Worm (Caenorhabditis elegans): ENCODE measurements around the gene F11A10.6.

- TF ChIP-seq lsy-12 (tag; optimal IDR thresholded peaks at IDR 0.05) (no peak), pha-4 (tag; optimal IDR thresholded peaks at IDR 0.05) (no peak), fos-1 (tag; optimal IDR thresholded peaks at IDR 0.05) (no peak), egl-27 (tag; optimal IDR thresholded peaks at IDR 0.05) (no peak), pqm-1 (tag; optimal IDR thresholded peaks at IDR 0.05) (no peak), nhr-23 (tag; optimal IDR thresholded peaks at IDR 0.05) (no peak), aly-2 (tag; optimal IDR thresholded peaks at IDR 0.05) (no peak), lin-15B (tag; optimal IDR thresholded peaks at IDR 0.05) (no peak), elt-3 (tag; optimal IDR thresholded peaks at IDR 0.05) (no peak), nhr-237 (tag; optimal IDR thresholded peaks at IDR 0.05) (no peak), nhr-28 (tag; optimal IDR thresholded peaks at IDR 0.05) (no peak), unc-39 (tag; optimal IDR thresholded peaks at IDR 0.05) (no peak), ama-1 (optimal IDR thresholded peaks at IDR 0.05) (no peak)
Measured at ce11 chrIV:12068590-12068989, 20.9 kb downstream of the F11A10.6 start, which contains the start of gene bath-37.

Measured in whole organism, L3 larva.